Worm (Caenorhabditis elegans) whole organism, young adult: Measurements from ENCODE around the gene T28A11.25.

Experiments
- B0336.3 ChIP-seq: fragments of 200-800 bp; sonication (Bioruptor generic); IDR thresholded peaks from 2 replicates; pipeline ENCODE4 v1.3.6; 2022; ENCODE audit warnings: missing genetic modification characterization, missing compliant biosample characterization
- C17E4.6 ChIP-seq: fragments of 200-800 bp; sonication (Bioruptor generic); IDR thresholded peaks from 2 replicates; pipeline ENCODE4 v1.3.6; 2022; ENCODE audit warnings: missing genetic modification reagents, missing genetic modification characterization, missing compliant biosample characterization
- D2030.7 ChIP-seq: fragments of 200-800 bp; sonication (Bioruptor generic); IDR thresholded peaks from 2 replicates; pipeline ENCODE4 v1.3.6; 2022; ENCODE audit warnings: missing genetic modification reagents, missing genetic modification characterization, missing compliant biosample characterization
- F52B5.7 ChIP-seq: sonication (generic microtip); optimal IDR thresholded peaks from 2 replicates; lab custom pipeline; 2016; ENCODE audit warnings: mild to moderate bottlenecking, missing genetic modification characterization, missing compliant biosample characterization
- F55B11.4 ChIP-seq: sonication (generic microtip); optimal IDR thresholded peaks from 2 replicates; lab custom pipeline; 2016; ENCODE audit warnings: missing compliant biosample characterization, missing genetic modification characterization, borderline replicate concordance; ENCODE audit not compliant: insufficient read depth
- T26A5.8 ChIP-seq: sonication (generic microtip); optimal IDR thresholded peaks from 2 replicates; lab custom pipeline; 2016; ENCODE audit warnings: missing genetic modification characterization, missing compliant biosample characterization
- Y67H2A.10 ChIP-seq: fragments of 200-800 bp; sonication (Bioruptor generic); conservative IDR thresholded peaks from 2 replicates; pipeline ENCODE4 v1.3.6; 2022; ENCODE audit warnings: missing genetic modification reagents, missing genetic modification characterization, missing compliant biosample characterization
- ZK185.1 ChIP-seq: sonication (generic microtip); optimal IDR thresholded peaks from 2 replicates; lab custom pipeline; 2016; ENCODE audit warnings: mild to moderate bottlenecking, missing genetic modification characterization, missing compliant biosample characterization; ENCODE audit not compliant: poor library complexity, severe bottlenecking
- ama-1 ChIP-seq, 3 experiments: fragments of 150-350 bp in 1 of 3; sonication (generic microtip) in 2 of 3; optimal IDR thresholded peaks; 2 replicates each; lab custom pipeline; 2014 to 2018; ENCODE audit warnings: missing biosample characterization in 2 of 3, missing genetic modification characterization in 2 of 3, missing genetic modification reagents in 2 of 3
- aptf-2 ChIP-seq: fragments of 200-800 bp; sonication (Bioruptor generic); conservative IDR thresholded peaks from 2 replicates; pipeline ENCODE4 v1.3.6; 2022; ENCODE audit warnings: missing genetic modification reagents, missing genetic modification characterization, missing compliant biosample characterization
- cebp-1 ChIP-seq, 2 experiments: fragments of 200-800 bp in 1 of 2; sonication (Bioruptor generic) in 1 of 2; sonication (generic microtip) in 1 of 2; IDR thresholded peaks in 1 of 2; optimal IDR thresholded peaks in 1 of 2; 2 replicates each; pipeline versions ENCODE4 v1.3.6 to Lab custom; 2017 to 2022; ENCODE audit warnings: missing compliant biosample characterization in 2 of 2, missing genetic modification characterization in 2 of 2, mild to moderate bottlenecking in 1 of 2, missing genetic modification reagents in 1 of 2, moderate library complexity in 1 of 2
- ceh-27 ChIP-seq: fragments of 200-800 bp; sonication (Bioruptor generic); optimal IDR thresholded peaks from 2 replicates; lab custom pipeline; 2018; ENCODE audit warnings: mild to moderate bottlenecking, missing genetic modification characterization, moderate library complexity, missing compliant biosample characterization
- ceh-40 ChIP-seq: fragments of 200-800 bp; sonication (Bioruptor generic); IDR thresholded peaks from 2 replicates; pipeline ENCODE4 v1.3.6; 2022; ENCODE audit warnings: missing genetic modification characterization, missing compliant biosample characterization
- chd-7 ChIP-seq: sonication (generic microtip); optimal IDR thresholded peaks from 2 replicates; lab custom pipeline; 2016; ENCODE audit warnings: mild to moderate bottlenecking, missing genetic modification characterization, moderate library complexity, missing compliant biosample characterization
- ekl-4 ChIP-seq: fragments of 200-800 bp; sonication (Bioruptor generic); IDR thresholded peaks from 2 replicates; pipeline ENCODE4 v1.3.6; 2022; ENCODE audit warnings: missing genetic modification reagents, missing genetic modification characterization, missing compliant biosample characterization
- gei-17 ChIP-seq: fragments of 200-800 bp; sonication (Bioruptor generic); optimal IDR thresholded peaks from 2 replicates; lab custom pipeline; 2018; ENCODE audit warnings: mild to moderate bottlenecking, missing genetic modification characterization, missing compliant biosample characterization
- him-1 ChIP-seq: sonication (generic microtip); optimal IDR thresholded peaks from 2 replicates; lab custom pipeline; 2016; ENCODE audit warnings: missing genotype, missing genetic modification reagents, missing genetic modification characterization, missing compliant biosample characterization
- hmg-1.2 ChIP-seq: fragments of 200-800 bp; sonication (Bioruptor generic); IDR thresholded peaks from 2 replicates; pipeline ENCODE4 v1.3.6; 2022; ENCODE audit warnings: missing genetic modification reagents, missing genetic modification characterization, missing compliant biosample characterization
- hmg-20 ChIP-seq: fragments of 200-800 bp; sonication (Bioruptor generic); IDR thresholded peaks from 2 replicates; pipeline ENCODE4 v1.3.6; 2022; ENCODE audit warnings: missing genetic modification reagents, missing genetic modification characterization, missing compliant biosample characterization
- lag-1 ChIP-seq: fragments of 200-800 bp; sonication (Bioruptor generic); IDR thresholded peaks from 2 replicates; pipeline ENCODE4 v1.3.6; 2022; ENCODE audit warnings: missing genetic modification reagents, missing genetic modification characterization, missing compliant biosample characterization
- lin-40 ChIP-seq: sonication (generic microtip); optimal IDR thresholded peaks from 2 replicates; lab custom pipeline; 2016; ENCODE audit warnings: missing genetic modification characterization, mild to moderate bottlenecking, missing compliant biosample characterization, missing genotype, missing genetic modification reagents
- lsy-27 ChIP-seq: sonication (generic microtip); optimal IDR thresholded peaks from 2 replicates; lab custom pipeline; 2017; ENCODE audit warnings: missing genetic modification characterization, mild to moderate bottlenecking, missing compliant biosample characterization, antibody characterized with exemption, missing genotype, borderline replicate concordance; ENCODE audit not compliant: insufficient read depth
- madf-3 ChIP-seq: fragments of 200-800 bp; sonication (Bioruptor generic); IDR thresholded peaks from 2 replicates; pipeline ENCODE4 v1.3.6; 2022; ENCODE audit warnings: missing genetic modification reagents, missing genetic modification characterization, missing compliant biosample characterization
- madf-6 ChIP-seq: fragments of 200-800 bp; sonication (Bioruptor generic); IDR thresholded peaks from 2 replicates; pipeline ENCODE4 v1.3.6; 2022; ENCODE audit warnings: missing genetic modification reagents, missing genetic modification characterization, missing compliant biosample characterization
- mxl-1 ChIP-seq: sonication (generic microtip); optimal IDR thresholded peaks from 2 replicates; lab custom pipeline; 2016; ENCODE audit warnings: missing genetic modification characterization, missing compliant biosample characterization
- nhr-90 ChIP-seq: sonication (generic microtip); optimal IDR thresholded peaks from 2 replicates; lab custom pipeline; 2016; ENCODE audit warnings: missing genotype, mild to moderate bottlenecking, missing genetic modification characterization, missing compliant biosample characterization
- pbrm-1 ChIP-seq: fragments of 200-800 bp; sonication (Bioruptor generic); IDR thresholded peaks from 2 replicates; pipeline ENCODE4 v1.3.6; 2022; ENCODE audit warnings: missing genetic modification reagents, missing genetic modification characterization, missing compliant biosample characterization
- rec-8 ChIP-seq, 2 experiments: sonication (generic microtip); optimal IDR thresholded peaks; 2 replicates each; lab custom pipeline; 2016; ENCODE audit warnings: mild to moderate bottlenecking in 2 of 2, missing genetic modification characterization in 2 of 2, missing genetic modification reagents in 2 of 2, missing genotype in 2 of 2, missing biosample characterization in 1 of 2, missing compliant biosample characterization in 1 of 2, moderate library complexity in 1 of 2
- repo-1 ChIP-seq: sonication (generic microtip); optimal IDR thresholded peaks from 2 replicates; lab custom pipeline; 2017; ENCODE audit warnings: mild to moderate bottlenecking, missing genetic modification characterization, missing compliant biosample characterization
- rpc-1 ChIP-seq, 2 experiments: fragments of 150-350 bp in 1 of 2; sonication (generic microtip) in 1 of 2; optimal IDR thresholded peaks; 2 replicates each; lab custom pipeline; 2014 to 2018; ENCODE audit warnings: missing biosample characterization in 1 of 2, missing genetic modification characterization in 1 of 2, missing genetic modification reagents in 1 of 2, missing genotype in 1 of 2
- sea-2 ChIP-seq: fragments of 200-800 bp; sonication (Bioruptor generic); IDR thresholded peaks from 2 replicates; pipeline ENCODE4 v1.3.6; 2022; ENCODE audit warnings: missing genetic modification characterization, missing compliant biosample characterization
- snpc-1.1 ChIP-seq: sonication (generic microtip); optimal IDR thresholded peaks from 2 replicates; lab custom pipeline; 2017; ENCODE audit warnings: missing genetic modification characterization, mild to moderate bottlenecking, missing compliant biosample characterization, antibody characterized with exemption, moderate library complexity, missing genotype, missing genetic modification reagents; ENCODE audit not compliant: insufficient read depth
- tbx-9 ChIP-seq: sonication (generic microtip); optimal IDR thresholded peaks from 2 replicates; lab custom pipeline; 2016; ENCODE audit warnings: borderline replicate concordance, missing genetic modification characterization, inconsistent platforms, missing compliant biosample characterization
- tlf-1 ChIP-seq: fragments of 200-800 bp; sonication (Bioruptor generic); optimal IDR thresholded peaks from 2 replicates; lab custom pipeline; 2018; ENCODE audit warnings: mild to moderate bottlenecking, missing genetic modification characterization, missing compliant biosample characterization
- xnd-1 ChIP-seq: sonication (generic microtip); optimal IDR thresholded peaks from 2 replicates; lab custom pipeline; 2016; ENCODE audit warnings: missing genotype, missing genetic modification reagents, missing genetic modification characterization, missing compliant biosample characterization
- ztf-28 ChIP-seq: fragments of 200-800 bp; sonication (Bioruptor generic); IDR thresholded peaks from 2 replicates; pipeline ENCODE4 v1.3.6; 2022; ENCODE audit warnings: missing genetic modification reagents, missing genetic modification characterization, missing compliant biosample characterization

The T28A11.25 gene

ce11 chrV:3295368-3295767, 13.7 kb downstream of the T28A11.25 start:
- TF ChIP-seq lin-40 (tag; lab: Kevin White, UChicago): no peak
- no peak for TF ChIP-seq madf-3 (GFP tag; lab: Robert Waterston, UW)
- TF ChIP-seq nhr-90 (tag; lab: Kevin White, UChicago): no peak
- TF ChIP-seq madf-6 (GFP tag; lab: Robert Waterston, UW): no peak
- no peak for TF ChIP-seq snpc-1.1 (tag; lab: Kevin White, UChicago)
- TF ChIP-seq tbx-9 (tag; lab: Kevin White, UChicago): no peak
- TF ChIP-seq gei-17 (GFP tag; lab: Kevin White, UChicago): no peak
- no peak for TF ChIP-seq Y67H2A.10 (GFP tag; lab: Robert Waterston, UW)
- TF ChIP-seq ceh-27 (GFP tag; lab: Kevin White, UChicago): no peak
- TF ChIP-seq aptf-2 (GFP tag; lab: Robert Waterston, UW): no peak
- no peak for TF ChIP-seq repo-1 (tag; lab: Kevin White, UChicago)
- no peak for TF ChIP-seq lsy-27
- no peak for TF ChIP-seq hmg-20 (GFP tag; lab: Robert Waterston, UW)
- no peak for TF ChIP-seq F55B11.4 (tag; lab: Kevin White, UChicago)
- no peak for TF ChIP-seq ZK185.1 (tag; lab: Kevin White, UChicago)
- no peak for TF ChIP-seq mxl-1 (tag; lab: Kevin White, UChicago)
- no peak for TF ChIP-seq him-1 (tag; lab: Kevin White, UChicago)
- TF ChIP-seq chd-7 (tag; lab: Kevin White, UChicago): no peak
- no peak for TF ChIP-seq lag-1 (GFP tag; lab: Robert Waterston, UW)
- TF ChIP-seq, all 124 proteins: peak for 0

DNA sequence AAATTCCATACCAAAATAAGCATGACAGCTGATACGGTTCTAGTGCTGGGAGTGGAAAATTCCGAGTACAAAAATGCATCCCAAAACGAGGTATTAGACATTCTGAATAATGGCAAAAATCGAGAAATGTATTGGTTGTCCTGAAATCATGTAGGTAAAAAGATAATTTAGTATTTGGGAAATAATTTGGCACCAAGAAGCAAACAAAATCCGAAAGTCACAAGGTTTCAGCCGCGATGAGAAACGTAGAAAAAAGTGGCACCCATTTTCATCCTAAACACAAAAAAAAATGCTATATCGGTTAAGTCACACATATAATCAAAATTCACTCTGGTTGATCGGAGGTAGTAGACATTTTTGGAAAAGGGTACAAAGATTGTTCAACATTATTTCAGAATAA, 16.1 kb downstream of the T28A11.25 start, which contains the start of gene srx-122:
TSS of gene srx-122 (minus strand) at position 101 of the 400 bp plus-strand sequence.
- no peak for TF ChIP-seq rec-8 (tag; optimal IDR thresholded peaks at IDR 0.05; lab: Kevin White, UChicago)
- TF ChIP-seq gei-17 (GFP tag; lab: Kevin White, UChicago): no peak
- no peak for TF ChIP-seq ama-1 (optimal IDR thresholded peaks at IDR 0.05; lab: Kevin White, UChicago)
- TF ChIP-seq ama-1 (GFP tag; optimal IDR thresholded peaks at IDR 0.05; lab: Kevin White, UChicago): no peak
- no peak for TF ChIP-seq tlf-1 (GFP tag; lab: Kevin White, UChicago)
- TF ChIP-seq Y67H2A.10 (GFP tag; lab: Robert Waterston, UW): no peak
- no peak for TF ChIP-seq rpc-1 (optimal IDR thresholded peaks at IDR 0.05; lab: Kevin White, UChicago)
- TF ChIP-seq rpc-1 (tag; optimal IDR thresholded peaks at IDR 0.05; lab: Kevin White, UChicago): no peak
- no peak for TF ChIP-seq C17E4.6 (GFP tag; lab: Robert Waterston, UW)
- no peak for TF ChIP-seq D2030.7 (GFP tag; lab: Robert Waterston, UW)
- no peak for TF ChIP-seq xnd-1
- TF ChIP-seq ztf-28 (GFP tag; lab: Robert Waterston, UW): no peak
- no peak for TF ChIP-seq F52B5.7 (tag; lab: Kevin White, UChicago)
- TF ChIP-seq ceh-40 (GFP tag; lab: Robert Waterston, UW): no peak
- TF ChIP-seq cebp-1 (GFP tag; IDR thresholded peaks at IDR 0.05; lab: Robert Waterston, UW): no peak
- TF ChIP-seq cebp-1 (tag; optimal IDR thresholded peaks at IDR 0.05; lab: Kevin White, UChicago): no peak
- TF ChIP-seq hmg-1.2 (GFP tag; lab: Robert Waterston, UW): no peak
- TF ChIP-seq sea-2 (GFP tag; lab: Robert Waterston, UW): no peak
- TF ChIP-seq B0336.3 (GFP tag; lab: Robert Waterston, UW): no peak
- no peak for TF ChIP-seq ekl-4 (GFP tag; lab: Robert Waterston, UW)
- TF ChIP-seq pbrm-1 (GFP tag; lab: Robert Waterston, UW): no peak
- TF ChIP-seq T26A5.8: no peak
- no peak for TF ChIP-seq ceh-27 (GFP tag; lab: Kevin White, UChicago)
